Worm (Caenorhabditis elegans) whole organism, L1 larva: Measurements from ENCODE around the gene cyp-13A10.

ENCODE experiments used
- C16A3.4 ChIP-seq: fragments of 150-350 bp; optimal IDR thresholded peaks from 2 replicates; lab custom pipeline; 2014; ENCODE audit warnings: missing biosample characterization, missing genetic modification characterization
- aha-1 ChIP-seq: fragments of 150-350 bp; optimal IDR thresholded peaks from 2 replicates; lab custom pipeline; 2014; ENCODE audit warnings: missing biosample characterization, missing genetic modification characterization
- alr-1 ChIP-seq: fragments of 200-800 bp; sonication (Bioruptor generic); optimal IDR thresholded peaks from 2 replicates; lab custom pipeline; 2018; ENCODE audit warnings: borderline replicate concordance, mild to moderate bottlenecking, missing genetic modification characterization, missing compliant biosample characterization
- blmp-1 ChIP-seq: fragments of 150-350 bp; optimal IDR thresholded peaks from 2 replicates; lab custom pipeline; 2014; ENCODE audit warnings: missing biosample characterization, missing genetic modification characterization
- ceh-8 ChIP-seq: fragments of 200-800 bp; sonication (Bioruptor generic); optimal IDR thresholded peaks from 2 replicates; lab custom pipeline; 2018; ENCODE audit warnings: mild to moderate bottlenecking, missing genetic modification characterization, moderate library complexity, missing compliant biosample characterization
- ceh-82 ChIP-seq, 3 experiments: fragments of 150-350 bp in 1 of 3; sonication (generic microtip) in 2 of 3; optimal IDR thresholded peaks; 2 replicates each; lab custom pipeline; 2014 to 2017; ENCODE audit warnings: missing biosample characterization in 3 of 3, missing genetic modification characterization in 3 of 3
- ceh-88 ChIP-seq: fragments of 200-800 bp; sonication (Bioruptor generic); IDR thresholded peaks from 2 replicates; pipeline ENCODE4 v1.3.6; 2022; ENCODE audit warnings: missing genetic modification characterization, missing compliant biosample characterization
- efl-1 ChIP-seq, 4 experiments: fragments of 150-350 bp; optimal IDR thresholded peaks in 3 of 4; peaks in 1 of 4; 1 replicate in 1 of 4; 2 replicates in 3 of 4; lab custom pipeline; 2014; ENCODE audit warnings: missing biosample characterization in 2 of 4, missing genetic modification characterization in 2 of 4, missing genetic modification reagents in 2 of 4
- elt-3 ChIP-seq, 6 experiments: fragments of 150-350 bp in 1 of 6; sonication (generic microtip); optimal IDR thresholded peaks; 2 replicates each; lab custom pipeline; 2017 to 2018; ENCODE audit warnings: missing biosample characterization in 6 of 6, missing genetic modification characterization in 6 of 6, inconsistent platforms in 1 of 6
- fkh-8 ChIP-seq: sonication (generic microtip); optimal IDR thresholded peaks from 2 replicates; lab custom pipeline; 2016; ENCODE audit warnings: mild to moderate bottlenecking, missing genetic modification characterization, missing compliant biosample characterization
- fos-1 ChIP-seq: fragments of 150-350 bp; optimal IDR thresholded peaks from 2 replicates; lab custom pipeline; 2014; ENCODE audit warnings: missing biosample characterization, missing genetic modification characterization
- grh-1 ChIP-seq: fragments of 200-800 bp; sonication (Bioruptor generic); IDR thresholded peaks from 2 replicates; pipeline ENCODE4 v1.3.6; 2022; ENCODE audit warnings: missing genetic modification reagents, missing genetic modification characterization, missing compliant biosample characterization
- hlh-4 ChIP-seq: sonication (generic microtip); optimal IDR thresholded peaks from 2 replicates; lab custom pipeline; 2016; ENCODE audit warnings: mild to moderate bottlenecking, missing genetic modification characterization, missing compliant biosample characterization
- irx-1 ChIP-seq: sonication (generic microtip); optimal IDR thresholded peaks from 2 replicates; lab custom pipeline; 2016; ENCODE audit warnings: missing genetic modification characterization, missing compliant biosample characterization
- isw-1 ChIP-seq: fragments of 200-800 bp; sonication (Bioruptor generic); IDR thresholded peaks from 2 replicates; pipeline ENCODE4 v1.3.6; 2022; ENCODE audit warnings: missing genetic modification characterization, missing compliant biosample characterization
- jun-1 ChIP-seq: fragments of 150-350 bp; optimal IDR thresholded peaks from 2 replicates; lab custom pipeline; 2014; ENCODE audit warnings: missing biosample characterization, missing genetic modification reagents, missing genetic modification characterization
- lin-13 ChIP-seq: fragments of 150-350 bp; optimal IDR thresholded peaks from 2 replicates; lab custom pipeline; 2014; ENCODE audit warnings: missing biosample characterization, missing genetic modification reagents, missing genetic modification characterization
- lin-14 ChIP-seq: fragments of 200-800 bp; sonication (Bioruptor generic); optimal IDR thresholded peaks from 2 replicates; lab custom pipeline; 2018; ENCODE audit warnings: mild to moderate bottlenecking, missing genetic modification characterization, moderate library complexity, missing compliant biosample characterization
- lin-15B ChIP-seq: fragments of 150-350 bp; sonication (generic microtip); optimal IDR thresholded peaks from 3 replicates; lab custom pipeline; 2014; ENCODE audit warnings: missing biosample characterization, missing genetic modification characterization
- lin-35 ChIP-seq, 2 experiments: fragments of 150-350 bp; optimal IDR thresholded peaks; 2 replicates each; lab custom pipeline; 2014; ENCODE audit warnings: missing biosample characterization in 2 of 2, missing genetic modification characterization in 2 of 2, missing genetic modification reagents in 2 of 2
- lin-39 ChIP-seq: fragments of 150-350 bp; optimal IDR thresholded peaks from 2 replicates; lab custom pipeline; 2014; ENCODE audit warnings: missing biosample characterization, missing genetic modification reagents, missing genetic modification characterization
- lir-3 ChIP-seq: sonication (generic microtip); optimal IDR thresholded peaks from 2 replicates; lab custom pipeline; 2016; ENCODE audit warnings: mild to moderate bottlenecking, missing genetic modification characterization, moderate library complexity, missing compliant biosample characterization; ENCODE audit not compliant: poor library complexity
- mef-2 ChIP-seq: fragments of 150-350 bp; optimal IDR thresholded peaks from 2 replicates; lab custom pipeline; 2014; ENCODE audit warnings: missing biosample characterization, missing genetic modification characterization
- mep-1 ChIP-seq: fragments of 150-350 bp; optimal IDR thresholded peaks from 2 replicates; lab custom pipeline; 2014; ENCODE audit warnings: missing biosample characterization, missing genetic modification characterization
- nhr-11 ChIP-seq: fragments of 150-350 bp; optimal IDR thresholded peaks from 2 replicates; lab custom pipeline; 2014; ENCODE audit warnings: missing biosample characterization, missing genetic modification characterization
- nhr-12 ChIP-seq: sonication (generic microtip); optimal IDR thresholded peaks from 2 replicates; lab custom pipeline; 2017; ENCODE audit warnings: missing biosample characterization, missing genetic modification characterization
- nhr-20 ChIP-seq: sonication (generic microtip); optimal IDR thresholded peaks from 2 replicates; lab custom pipeline; 2016; ENCODE audit warnings: mild to moderate bottlenecking, missing genetic modification characterization, missing compliant biosample characterization
- nhr-237 ChIP-seq: fragments of 150-350 bp; optimal IDR thresholded peaks from 2 replicates; lab custom pipeline; 2014; ENCODE audit warnings: missing biosample characterization, missing genetic modification characterization
- nhr-28 ChIP-seq: fragments of 150-350 bp; optimal IDR thresholded peaks from 2 replicates; lab custom pipeline; 2014; ENCODE audit warnings: missing biosample characterization, missing genetic modification characterization
- nhr-47 ChIP-seq: sonication (generic microtip); optimal IDR thresholded peaks from 2 replicates; lab custom pipeline; 2016; ENCODE audit warnings: mild to moderate bottlenecking, missing genetic modification characterization, moderate library complexity, missing compliant biosample characterization
- nhr-71 ChIP-seq: sonication (generic microtip); optimal IDR thresholded peaks from 2 replicates; lab custom pipeline; 2016; ENCODE audit warnings: mild to moderate bottlenecking, missing genetic modification characterization, moderate library complexity, missing compliant biosample characterization
- nhr-76 ChIP-seq: sonication (generic microtip); optimal IDR thresholded peaks from 2 replicates; lab custom pipeline; 2017; ENCODE audit warnings: missing biosample characterization, missing genetic modification characterization
- nhr-77 ChIP-seq: fragments of 150-350 bp; optimal IDR thresholded peaks from 2 replicates; lab custom pipeline; 2014; ENCODE audit warnings: missing biosample characterization, missing genetic modification characterization
- nhr-84 ChIP-seq: sonication (generic microtip); optimal IDR thresholded peaks from 2 replicates; lab custom pipeline; 2017; ENCODE audit warnings: missing biosample characterization, missing genetic modification characterization
- nhr-85 ChIP-seq: sonication (generic microtip); peaks from one replicate; lab custom pipeline; 2016; ENCODE audit warnings: missing genetic modification characterization, inconsistent platforms, missing compliant biosample characterization
- nhr-90 ChIP-seq: sonication (generic microtip); optimal IDR thresholded peaks from 2 replicates; lab custom pipeline; 2016; ENCODE audit warnings: mild to moderate bottlenecking, missing genetic modification characterization, missing compliant biosample characterization; ENCODE audit not compliant: poor library complexity
- pqm-1 ChIP-seq: sonication (generic microtip); optimal IDR thresholded peaks from 3 replicates; lab custom pipeline; 2017; ENCODE audit warnings: missing biosample characterization, missing genetic modification characterization
- rnt-1 ChIP-seq: sonication (generic microtip); optimal IDR thresholded peaks from 2 replicates; lab custom pipeline; 2016; ENCODE audit warnings: mild to moderate bottlenecking, missing genetic modification characterization, moderate library complexity, missing compliant biosample characterization
- skn-1 ChIP-seq: fragments of 150-350 bp; optimal IDR thresholded peaks from 2 replicates; lab custom pipeline; 2014; ENCODE audit warnings: missing biosample characterization, missing genetic modification characterization
- snu-23 ChIP-seq: sonication (generic microtip); optimal IDR thresholded peaks from 2 replicates; lab custom pipeline; 2016; ENCODE audit warnings: missing genetic modification characterization, missing compliant biosample characterization
- tbx-2 ChIP-seq: sonication (generic microtip); optimal IDR thresholded peaks from 2 replicates; lab custom pipeline; 2016; ENCODE audit warnings: missing genetic modification characterization, missing compliant biosample characterization
- tlp-1 ChIP-seq: fragments of 150-350 bp; optimal IDR thresholded peaks from 2 replicates; lab custom pipeline; 2014; ENCODE audit warnings: missing biosample characterization, missing genetic modification characterization
- unc-130 ChIP-seq: fragments of 150-350 bp; optimal IDR thresholded peaks from 2 replicates; lab custom pipeline; 2017; ENCODE audit warnings: missing biosample characterization, missing genetic modification characterization, inconsistent platforms
- unc-62 ChIP-seq: fragments of 150-350 bp; optimal IDR thresholded peaks from 2 replicates; lab custom pipeline; 2014; ENCODE audit warnings: missing biosample characterization, missing genetic modification reagents, missing genetic modification characterization
- unc-86 ChIP-seq: sonication (generic microtip); optimal IDR thresholded peaks from 2 replicates; lab custom pipeline; 2016; ENCODE audit warnings: missing genetic modification characterization, missing compliant biosample characterization
- vab-15 ChIP-seq: sonication (generic microtip); optimal IDR thresholded peaks from 2 replicates; lab custom pipeline; 2017; ENCODE audit warnings: missing genotype, mild to moderate bottlenecking, missing genetic modification characterization, missing compliant biosample characterization
- xbp-1 ChIP-seq: sonication (generic microtip); optimal IDR thresholded peaks from 2 replicates; lab custom pipeline; 2016; ENCODE audit warnings: missing genetic modification characterization, missing compliant biosample characterization
- zip-4 ChIP-seq: fragments of 200-800 bp; sonication (Bioruptor generic); optimal IDR thresholded peaks from 2 replicates; lab custom pipeline; 2018; ENCODE audit warnings: mild to moderate bottlenecking, missing genetic modification characterization, moderate library complexity, missing compliant biosample characterization

Gene cyp-13A10

ce11 chrII:9662797-9663196 lies at the start of gene cyp-13A10:
Gene cyp-13A10 (minus strand): TSS chrII:9662884.
- TF ChIP-seq elt-3 (tag; optimal IDR thresholded peaks at IDR 0.05; lab: Kevin White, UChicago) (peak in 1 of 6 experiments; percentile 38), tlp-1 (tag; lab: Kevin White, UChicago) (no peak), nhr-28 (tag; lab: Kevin White, UChicago) (no peak), unc-130 (tag; lab: Kevin White, UChicago) (no peak), nhr-76 (tag; lab: Kevin White, UChicago) (no peak), C16A3.4 (tag; lab: Kevin White, UChicago) (no peak), nhr-85 (peak; percentile 66), unc-62 (GFP tag; lab: Kevin White, UChicago) (no peak), ceh-88 (no peak), nhr-20 (tag; lab: Kevin White, UChicago) (peak; percentile 47), nhr-71 (tag; lab: Kevin White, UChicago) (peak; percentile 18), unc-86 (tag; lab: Kevin White, UChicago) (no peak), lin-35 (GFP tag; optimal IDR thresholded peaks at IDR 0.05; lab: Kevin White, UChicago) (no peak), lin-14 (GFP tag; lab: Kevin White, UChicago) (peak; percentile 10), pqm-1 (no peak), fkh-8 (tag; lab: Kevin White, UChicago) (no peak), blmp-1 (tag; lab: Kevin White, UChicago) (peak; percentile 26)

DNA sequence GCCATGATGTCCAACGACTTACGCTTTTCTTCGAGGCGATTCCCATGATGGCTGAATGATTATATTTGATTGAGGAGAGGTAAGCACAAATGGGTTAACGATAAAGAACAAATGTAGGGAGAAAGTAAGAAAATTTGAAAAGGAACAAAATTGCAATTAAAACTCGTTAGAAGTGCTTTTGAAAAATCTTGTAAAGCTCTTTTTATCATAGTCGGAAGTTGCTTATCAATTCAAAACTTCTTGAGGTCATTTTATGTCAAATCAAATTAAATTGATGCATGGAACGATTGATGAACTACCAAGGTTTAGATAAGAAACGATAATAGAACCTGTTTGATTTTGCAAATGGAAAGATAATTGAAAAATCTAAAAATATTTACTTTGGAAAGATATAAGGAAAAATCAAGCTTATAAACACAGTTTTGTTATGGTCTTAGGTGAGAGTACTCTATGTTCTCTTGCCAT lies 46.2 kb upstream of the cyp-13A10 start, which contains the start of gene glt-5:
glt-5 (minus strand) TSS at position 51 of the 465 bp plus-strand sequence.
- TF ChIP-seq hlh-4 (tag; lab: Kevin White, UChicago) (no peak), grh-1 (GFP tag; lab: Robert Waterston, UW) (0 out of 2 replicates have a peak, but pooled peaks have one; percentile 16), nhr-85 (peak; percentile 51), lir-3 (tag; lab: Kevin White, UChicago) (no peak), rnt-1 (tag; lab: Kevin White, UChicago) (no peak), nhr-84 (tag; lab: Kevin White, UChicago) (no peak), nhr-77 (no peak), lin-15B (no peak), elt-3 (tag; optimal IDR thresholded peaks at IDR 0.05; lab: Kevin White, UChicago) (peak in 5 of 6 experiments; percentile 16 to 71 (median 58)), blmp-1 (tag; lab: Kevin White, UChicago) (no peak)

ce11 chrII:9706207-9706606 lies 43.5 kb upstream of the cyp-13A10 start, which contains the start of gene Y53C12A.3:
Gene Y53C12A.3 (minus strand): TSS chrII:9706240.
- no peak for TF ChIP-seq irx-1
- TF ChIP-seq aha-1 (tag; lab: Kevin White, UChicago) = no peak
- TF ChIP-seq mef-2 (tag; lab: Kevin White, UChicago) = no peak
- TF ChIP-seq nhr-76 (tag; lab: Kevin White, UChicago) = no peak
- no peak for TF ChIP-seq nhr-11 (tag; lab: Kevin White, UChicago)
- no peak for TF ChIP-seq zip-4 (GFP tag; lab: Kevin White, UChicago)
- TF ChIP-seq ceh-8 (GFP tag; lab: Kevin White, UChicago) = no peak
- TF ChIP-seq fos-1 (tag; lab: Kevin White, UChicago) = no peak
- peak; percentile 58 for TF ChIP-seq mep-1 (tag; lab: Kevin White, UChicago)
- no peak for TF ChIP-seq elt-3 (tag; optimal IDR thresholded peaks at IDR 0.05; lab: Kevin White, UChicago)
- peak in 1 of 3 experiments; percentile 40 for TF ChIP-seq ceh-82 (tag; optimal IDR thresholded peaks at IDR 0.05; lab: Kevin White, UChicago)
- TF ChIP-seq rnt-1 (tag; lab: Kevin White, UChicago) = no peak
- peak; percentile 46 for TF ChIP-seq snu-23
- no peak for TF ChIP-seq fkh-8 (tag; lab: Kevin White, UChicago)
- TF ChIP-seq xbp-1 (tag; lab: Kevin White, UChicago) = peak; percentile 43
- TF ChIP-seq unc-86 (tag; lab: Kevin White, UChicago) = no peak
- no peak for TF ChIP-seq nhr-90 (tag; lab: Kevin White, UChicago)
- TF ChIP-seq efl-1 (optimal IDR thresholded peaks at IDR 0.05; lab: Kevin White, UChicago) = peak; percentile 85 to 90
- TF ChIP-seq efl-1 (GFP tag; optimal IDR thresholded peaks at IDR 0.05 in 1 of 2; lab: Kevin White, UChicago) = peak; percentile 93 to 99
- TF ChIP-seq skn-1 (tag; lab: Kevin White, UChicago) = peak; percentile 57
- TF ChIP-seq lin-13 (GFP tag; lab: Kevin White, UChicago) = no peak
- TF ChIP-seq isw-1 (GFP tag; lab: Robert Waterston, UW) = no peak
- TF ChIP-seq nhr-237 = no peak
- TF ChIP-seq nhr-12 (tag; lab: Kevin White, UChicago) = no peak
- TF ChIP-seq tbx-2 (tag; lab: Kevin White, UChicago) = peak; percentile 17
- peak; percentile 51 for TF ChIP-seq blmp-1 (tag; lab: Kevin White, UChicago)
- no peak for TF ChIP-seq lin-39
- TF ChIP-seq nhr-47 = peak; percentile 38
- peak; percentile 91 to 97 for TF ChIP-seq lin-35 (GFP tag; optimal IDR thresholded peaks at IDR 0.05; lab: Kevin White, UChicago)
- no peak for TF ChIP-seq jun-1
- TF ChIP-seq alr-1 (tag; lab: Kevin White, UChicago) = no peak
- TF ChIP-seq nhr-85 = no peak
- no peak for TF ChIP-seq vab-15
- TF ChIP-seq nhr-84 (tag; lab: Kevin White, UChicago) = no peak
